Fruit fly (Drosophila melanogaster) whole organism, embryonic: ENCODE data around the gene CG16758.

Experiments
- CG6254 ChIP-seq: fragments of 200-800 bp; sonication (Bioruptor generic); optimal IDR thresholded peaks from 3 replicates; lab custom pipeline; 2017; ENCODE audit warnings: mild to moderate bottlenecking, missing biosample characterization, missing genetic modification reagents, missing genetic modification characterization
- cwo ChIP-seq: fragments of 200-800 bp; sonication (Bioruptor generic); optimal IDR thresholded peaks from 3 replicates; lab custom pipeline; 2017; ENCODE audit warnings: missing biosample characterization, missing genetic modification characterization, mild to moderate bottlenecking, moderate library complexity, missing genetic modification reagents
- en ChIP-seq: fragments of 200-800 bp; sonication (Bioruptor generic); optimal IDR thresholded peaks from 2 replicates; lab custom pipeline; 2016; ENCODE audit warnings: missing biosample characterization, missing genetic modification characterization
- gsb ChIP-seq: fragments of 200-800 bp; sonication (Bioruptor generic); IDR thresholded peaks from 2 replicates; pipeline ENCODE4 v1.3.6; 2022; ENCODE audit warnings: missing biosample characterization, missing genetic modification characterization
- seq ChIP-seq: fragments of 200-800 bp; sonication (Bioruptor generic); IDR thresholded peaks from 2 replicates; pipeline ENCODE4 v1.3.6; 2022; ENCODE audit warnings: missing biosample characterization, missing genetic modification characterization
- vnd ChIP-seq: fragments of 200-800 bp; sonication (Bioruptor generic); IDR thresholded peaks from 3 replicates; pipeline ENCODE4 v1.3.6; 2022; ENCODE audit warnings: missing biosample characterization, missing genetic modification characterization; ENCODE audit not compliant: partially characterized antibody

DNA sequence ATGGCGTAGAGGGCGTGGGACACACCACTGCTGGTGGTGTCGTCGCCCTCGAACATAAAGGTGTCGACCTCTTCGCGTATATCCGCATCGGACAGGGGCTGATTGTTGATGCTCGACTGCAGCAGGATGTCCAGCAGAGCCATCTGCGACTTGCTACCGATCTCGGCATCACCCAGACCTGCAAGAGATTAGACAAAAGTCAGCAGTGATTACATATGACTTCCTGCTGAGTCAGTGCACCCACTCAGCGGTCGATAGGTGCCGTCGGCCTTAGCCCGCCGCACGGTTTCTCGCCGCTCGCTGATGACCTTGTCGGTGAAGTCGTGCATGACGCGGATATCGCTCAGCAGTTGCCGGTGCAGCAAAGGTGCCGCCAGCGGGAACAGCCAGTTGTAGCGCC is 26.5 kb downstream of the CG16758 start:
- TF ChIP-seq en (GFP tag; lab: Kevin White, UChicago) = no peak
- TF ChIP-seq CG6254 (GFP tag; lab: Kevin White, UChicago) = no peak
- TF ChIP-seq vnd = no peak
- TF ChIP-seq cwo (GFP tag; lab: Kevin White, UChicago) = no peak
- no peak for TF ChIP-seq seq
- TF ChIP-seq gsb = no peak
